Worm (Caenorhabditis elegans) whole organism, mixed stage, embryonic: ENCODE data around the gene srw-82.
"Not testable (repeated sequence)": the region's sequence is repeated elsewhere in the genome, so short reads cannot be mapped to it uniquely, and the experiment has no call there.

ENCODE experiments used
- M03D4.4 ChIP-seq: sonication (generic microtip); optimal IDR thresholded peaks from 2 replicates; lab custom pipeline; 2017; ENCODE audit warnings: mild to moderate bottlenecking, missing genetic modification characterization, missing compliant biosample characterization
- bed-3 ChIP-seq: fragments of 200-800 bp; sonication (Bioruptor generic); optimal IDR thresholded peaks from 3 replicates; lab custom pipeline; 2018; ENCODE audit warnings: mild to moderate bottlenecking, missing genetic modification characterization, moderate library complexity, missing compliant biosample characterization
- ces-1 ChIP-seq: fragments of 150-350 bp; optimal IDR thresholded peaks from 2 replicates; lab custom pipeline; 2014; ENCODE audit warnings: missing biosample characterization, missing genetic modification reagents, missing genetic modification characterization
- mep-1 ChIP-seq: fragments of 150-350 bp; optimal IDR thresholded peaks from 2 replicates; lab custom pipeline; 2017; ENCODE audit warnings: missing biosample characterization, missing genetic modification reagents, missing genetic modification characterization, inconsistent platforms
- nhr-12 ChIP-seq: fragments of 150-350 bp; optimal IDR thresholded peaks from 2 replicates; lab custom pipeline; 2014; ENCODE audit warnings: missing biosample characterization, missing genetic modification characterization
- nhr-76 ChIP-seq: sonication (generic microtip); optimal IDR thresholded peaks from 2 replicates; lab custom pipeline; 2017; ENCODE audit warnings: missing biosample characterization, missing genetic modification characterization
- sem-2 ChIP-seq: fragments of 200-800 bp; sonication (Bioruptor generic); optimal IDR thresholded peaks from 2 replicates; lab custom pipeline; 2018; ENCODE audit warnings: mild to moderate bottlenecking, missing genetic modification characterization, missing compliant biosample characterization
- ztf-11 ChIP-seq: fragments of 150-350 bp; optimal IDR thresholded peaks from 2 replicates; lab custom pipeline; 2014; ENCODE audit warnings: missing biosample characterization, missing genetic modification characterization

DNA sequence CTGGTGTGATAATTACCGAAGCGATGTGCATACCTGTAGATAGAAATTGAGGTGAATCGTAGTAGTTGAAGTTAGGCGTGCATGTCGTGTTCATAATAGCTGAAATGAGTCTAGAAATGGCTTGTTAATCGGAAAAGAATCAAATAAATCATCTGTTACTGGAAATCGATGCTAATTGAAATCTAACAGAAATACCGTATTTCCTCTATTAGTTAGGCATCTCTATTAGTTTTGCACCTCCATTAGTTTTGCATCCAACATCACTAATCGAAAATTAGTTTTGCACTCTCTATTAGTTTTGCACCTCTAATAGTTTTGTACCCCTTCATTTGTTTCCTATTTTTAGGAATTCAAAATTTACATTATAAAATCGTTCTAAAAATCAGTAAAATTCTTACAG is 26.8 kb upstream of the srw-82 start, which contains the start of gene srh-209:
- TF ChIP-seq nhr-76 (tag; lab: Kevin White, UChicago); nhr-12; ztf-11 (tag; lab: Kevin White, UChicago); mep-1 (tag; lab: Kevin White, UChicago); ces-1 (GFP tag; lab: Kevin White, UChicago); sem-2 (GFP tag; lab: Kevin White, UChicago); M03D4.4 (tag; lab: Kevin White, UChicago); bed-3 (GFP tag; lab: Kevin White, UChicago): not testable (repeated sequence)
